Fruit fly (Drosophila melanogaster) whole organism, embryonic: ENCODE results near the gene Tango1.

ENCODE experiments used
- B-H1 ChIP-seq: fragments of 200-800 bp; sonication (Bioruptor generic); IDR thresholded peaks from 3 replicates; pipeline ENCODE4 v1.3.6; 2022; ENCODE audit warnings: missing biosample characterization, missing genetic modification characterization
- CG30403 ChIP-seq: fragments of 200-800 bp; sonication (Bioruptor generic); optimal IDR thresholded peaks from 3 replicates; lab custom pipeline; 2016; ENCODE audit warnings: missing biosample characterization, missing genetic modification characterization
- CG6254 ChIP-seq: fragments of 200-800 bp; sonication (Bioruptor generic); optimal IDR thresholded peaks from 3 replicates; lab custom pipeline; 2017; ENCODE audit warnings: mild to moderate bottlenecking, missing biosample characterization, missing genetic modification reagents, missing genetic modification characterization
- Poxn ChIP-seq: fragments of 200-800 bp; sonication (Bioruptor generic); IDR thresholded peaks from 2 replicates; pipeline ENCODE4 v1.3.6; 2022; ENCODE audit warnings: missing biosample characterization, missing genetic modification characterization
- klu ChIP-seq: fragments of 200-800 bp; sonication (Bioruptor generic); IDR thresholded peaks from 2 replicates; pipeline ENCODE4 v1.3.6; 2022; ENCODE audit warnings: missing biosample characterization, missing genetic modification characterization
- vnd ChIP-seq: fragments of 200-800 bp; sonication (Bioruptor generic); IDR thresholded peaks from 3 replicates; pipeline ENCODE4 v1.3.6; 2022; ENCODE audit warnings: missing biosample characterization, missing genetic modification characterization; ENCODE audit not compliant: partially characterized antibody

- no peak for TF ChIP-seq CG6254
- no peak for TF ChIP-seq CG30403
- no peak for TF ChIP-seq vnd (GFP tag; lab: Robert Waterston, UW)
- no peak for TF ChIP-seq klu (GFP tag; lab: Robert Waterston, UW)
- no peak for TF ChIP-seq B-H1
- TF ChIP-seq Poxn, result no peak
Observed at dm6 chr2L:6643218-6643756, 5.9 kb upstream of the Tango1 start.
